Worm (Caenorhabditis elegans) whole organism, L2 larva: ENCODE measurements around the gene ttr-6.

Experiments used
- ama-1 ChIP-seq: fragments of 150-350 bp; optimal IDR thresholded peaks from 2 replicates; lab custom pipeline; 2018; ENCODE audit warnings: inconsistent platforms
- nhr-237 ChIP-seq: fragments of 150-350 bp; optimal IDR thresholded peaks from 2 replicates; lab custom pipeline; 2014; ENCODE audit warnings: missing biosample characterization, missing genetic modification characterization
- zag-1 ChIP-seq: fragments of 150-350 bp; optimal IDR thresholded peaks from 2 replicates; lab custom pipeline; 2014; ENCODE audit warnings: missing biosample characterization, missing genetic modification characterization

DNA sequence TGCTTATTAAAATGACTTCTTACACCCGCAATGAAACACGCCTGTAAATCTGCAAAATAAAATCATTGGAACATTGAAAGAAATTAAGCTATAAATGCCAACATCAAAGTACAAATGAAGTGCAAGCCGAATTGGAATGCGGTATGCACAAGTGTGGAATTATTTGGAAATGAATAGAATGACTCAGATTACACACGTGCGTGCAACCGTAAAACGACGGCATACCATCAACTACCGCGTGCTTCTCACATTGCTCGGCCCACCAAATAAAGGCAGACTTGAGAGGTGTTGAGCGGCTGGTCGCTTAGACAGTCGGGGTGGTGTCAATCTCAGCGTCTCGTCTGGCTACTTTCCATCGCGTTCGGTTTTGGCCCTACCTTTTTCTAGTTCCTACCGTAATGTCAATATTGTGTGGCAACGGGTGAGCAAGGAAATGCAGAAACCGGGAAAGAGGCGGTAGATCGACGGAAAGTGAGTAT lies 34.5 kb downstream of the ttr-6 start, which contains the start of gene aaim-1:
- TF ChIP-seq nhr-237 (tag; lab: Kevin White, UChicago) (no peak), zag-1 (no peak), ama-1 (lab: Kevin White, UChicago) (no peak)
